Worm (Caenorhabditis elegans) whole organism, late embryonic: ENCODE results near the gene cyp-34A1.

Source experiments
- C08G9.2 ChIP-seq: sonication (generic microtip); optimal IDR thresholded peaks from 2 replicates; lab custom pipeline; 2016; ENCODE audit warnings: mild to moderate bottlenecking, missing genetic modification characterization, moderate library complexity, missing compliant biosample characterization
- K02D7.2 ChIP-seq: sonication (generic microtip); optimal IDR thresholded peaks from 2 replicates; lab custom pipeline; 2017; ENCODE audit warnings: mild to moderate bottlenecking, missing genetic modification characterization, missing compliant biosample characterization
- ama-1 ChIP-seq: fragments of 150-350 bp; optimal IDR thresholded peaks from 2 replicates; lab custom pipeline; 2014
- ceh-14 ChIP-seq: sonication (generic microtip); optimal IDR thresholded peaks from 2 replicates; lab custom pipeline; 2016; ENCODE audit warnings: missing genotype, missing genetic modification characterization, missing compliant biosample characterization
- ceh-18 ChIP-seq: sonication (generic microtip); optimal IDR thresholded peaks from 2 replicates; lab custom pipeline; 2016; ENCODE audit warnings: missing genetic modification characterization, missing compliant biosample characterization
- ceh-19 ChIP-seq: fragments of 200-800 bp; sonication (Bioruptor generic); optimal IDR thresholded peaks from 2 replicates; lab custom pipeline; 2018; ENCODE audit warnings: mild to moderate bottlenecking, missing genetic modification characterization, missing compliant biosample characterization
- ceh-22 ChIP-seq: sonication (generic microtip); optimal IDR thresholded peaks from 2 replicates; lab custom pipeline; 2017; ENCODE audit warnings: missing biosample characterization, missing genetic modification characterization
- ceh-24 ChIP-seq: sonication (generic microtip); optimal IDR thresholded peaks from 2 replicates; lab custom pipeline; 2016; ENCODE audit warnings: mild to moderate bottlenecking, missing genetic modification characterization, missing compliant biosample characterization
- ceh-30 ChIP-seq: fragments of 150-350 bp; optimal IDR thresholded peaks from 2 replicates; lab custom pipeline; 2014; ENCODE audit warnings: missing biosample characterization, missing genetic modification characterization
- ceh-34 ChIP-seq: sonication (generic microtip); optimal IDR thresholded peaks from 2 replicates; lab custom pipeline; 2016; ENCODE audit warnings: mild to moderate bottlenecking, missing genetic modification characterization, missing compliant biosample characterization
- ceh-45 ChIP-seq: fragments of 200-800 bp; sonication (Bioruptor generic); IDR thresholded peaks from 2 replicates; pipeline ENCODE4 v1.3.6; 2022; ENCODE audit warnings: missing genetic modification reagents, missing genetic modification characterization, missing compliant biosample characterization
- ceh-48 ChIP-seq: sonication (generic microtip); optimal IDR thresholded peaks from 2 replicates; lab custom pipeline; 2016; ENCODE audit warnings: missing genetic modification characterization, inconsistent platforms, missing compliant biosample characterization
- ceh-6 ChIP-seq: fragments of 200-800 bp; sonication (Bioruptor generic); optimal IDR thresholded peaks from 2 replicates; lab custom pipeline; 2018; ENCODE audit warnings: mild to moderate bottlenecking, missing genetic modification characterization, missing compliant biosample characterization
- dmd-4 ChIP-seq: sonication (generic microtip); optimal IDR thresholded peaks from 2 replicates; lab custom pipeline; 2016; ENCODE audit warnings: borderline replicate concordance, missing genetic modification characterization, missing compliant biosample characterization
- elt-4 ChIP-seq: sonication (generic microtip); optimal IDR thresholded peaks from 2 replicates; lab custom pipeline; 2016; ENCODE audit warnings: missing genetic modification characterization, missing compliant biosample characterization
- eyg-1 ChIP-seq: sonication (generic microtip); optimal IDR thresholded peaks from 2 replicates; lab custom pipeline; 2016; ENCODE audit warnings: missing genotype, missing genetic modification characterization, missing compliant biosample characterization
- hlh-13 ChIP-seq: fragments of 200-800 bp; sonication (Bioruptor generic); optimal IDR thresholded peaks from 2 replicates; lab custom pipeline; 2018; ENCODE audit warnings: mild to moderate bottlenecking, missing genetic modification characterization, missing compliant biosample characterization
- hlh-30 ChIP-seq: sonication (generic microtip); optimal IDR thresholded peaks from 2 replicates; lab custom pipeline; 2017; ENCODE audit warnings: antibody characterized with exemption, missing genetic modification characterization, missing compliant biosample characterization; ENCODE audit not compliant: insufficient read depth
- hlh-6 ChIP-seq: sonication (generic microtip); optimal IDR thresholded peaks from 2 replicates; lab custom pipeline; 2016; ENCODE audit warnings: missing genotype, missing genetic modification characterization, missing compliant biosample characterization
- nfya-1 ChIP-seq: sonication (generic microtip); optimal IDR thresholded peaks from 2 replicates; lab custom pipeline; 2017; ENCODE audit warnings: missing genetic modification characterization, mild to moderate bottlenecking, missing compliant biosample characterization, antibody characterized with exemption, moderate library complexity
- odd-2 ChIP-seq: sonication (generic microtip); optimal IDR thresholded peaks from 2 replicates; lab custom pipeline; 2017; ENCODE audit warnings: antibody characterized with exemption, mild to moderate bottlenecking, missing genetic modification characterization, missing compliant biosample characterization
- pag-3 ChIP-seq: sonication (generic microtip); optimal IDR thresholded peaks from 2 replicates; lab custom pipeline; 2016; ENCODE audit warnings: missing compliant biosample characterization, missing genetic modification characterization, borderline replicate concordance
- pat-9 ChIP-seq: fragments of 200-800 bp; sonication (Bioruptor generic); optimal IDR thresholded peaks from 2 replicates; lab custom pipeline; 2018; ENCODE audit warnings: mild to moderate bottlenecking, missing genetic modification characterization, moderate library complexity, missing compliant biosample characterization
- pha-2 ChIP-seq: sonication (generic microtip); optimal IDR thresholded peaks from 2 replicates; lab custom pipeline; 2017; ENCODE audit warnings: mild to moderate bottlenecking, missing genetic modification characterization, missing compliant biosample characterization
- pros-1 ChIP-seq: fragments of 150-350 bp; optimal IDR thresholded peaks from 2 replicates; lab custom pipeline; 2014; ENCODE audit warnings: missing biosample characterization, missing genetic modification reagents, missing genetic modification characterization
- ref-2 ChIP-seq: sonication (generic microtip); optimal IDR thresholded peaks from 2 replicates; lab custom pipeline; 2016; ENCODE audit warnings: missing genetic modification characterization, missing compliant biosample characterization
- rnt-1 ChIP-seq: sonication (generic microtip); optimal IDR thresholded peaks from 2 replicates; lab custom pipeline; 2016; ENCODE audit warnings: missing genetic modification characterization, missing compliant biosample characterization
- sdc-2 ChIP-seq: sonication (generic microtip); optimal IDR thresholded peaks from 2 replicates; lab custom pipeline; 2016; ENCODE audit warnings: missing genotype, missing genetic modification characterization, missing compliant biosample characterization
- sox-4 ChIP-seq: sonication (generic microtip); optimal IDR thresholded peaks from 2 replicates; lab custom pipeline; 2017; ENCODE audit warnings: mild to moderate bottlenecking, missing genetic modification characterization, inconsistent platforms, missing compliant biosample characterization
- tbx-2 ChIP-seq: sonication (generic microtip); optimal IDR thresholded peaks from 2 replicates; lab custom pipeline; 2016; ENCODE audit warnings: missing genetic modification characterization, missing compliant biosample characterization
- tbx-7 ChIP-seq: sonication (generic microtip); optimal IDR thresholded peaks from 2 replicates; lab custom pipeline; 2016; ENCODE audit warnings: missing genotype, missing genetic modification characterization, missing compliant biosample characterization
- ttx-3 ChIP-seq: sonication (generic microtip); optimal IDR thresholded peaks from 2 replicates; lab custom pipeline; 2016; ENCODE audit warnings: missing genetic modification reagents, missing genetic modification characterization, missing compliant biosample characterization
- unc-42 ChIP-seq: sonication (generic microtip); optimal IDR thresholded peaks from 2 replicates; lab custom pipeline; 2016; ENCODE audit warnings: missing genotype, missing genetic modification characterization, missing compliant biosample characterization
- zip-5 ChIP-seq: sonication (generic microtip); optimal IDR thresholded peaks from 2 replicates; lab custom pipeline; 2016; ENCODE audit warnings: missing genetic modification characterization, missing compliant biosample characterization
- ztf-16 ChIP-seq: sonication (generic microtip); optimal IDR thresholded peaks from 2 replicates; lab custom pipeline; 2017; ENCODE audit warnings: missing genetic modification characterization, missing compliant biosample characterization

cyp-34A1 gene

ce11 chrV:15287856-15288255, at the start of gene cyp-34A1:
cyp-34A1 (minus strand) TSS chrV:15287956.
- no peak for TF ChIP-seq ceh-24 (tag; lab: Kevin White, UChicago)
- no peak for TF ChIP-seq ceh-34
- no peak for TF ChIP-seq ceh-22 (tag; lab: Kevin White, UChicago)
- TF ChIP-seq elt-4 (tag; lab: Kevin White, UChicago): no peak
- no peak for TF ChIP-seq ceh-14 (tag; lab: Kevin White, UChicago)
- TF ChIP-seq pat-9 (tag; lab: Kevin White, UChicago): no peak
- no peak for TF ChIP-seq eyg-1 (tag; lab: Kevin White, UChicago)
- no peak for TF ChIP-seq ztf-16 (tag; lab: Kevin White, UChicago)
- no peak for TF ChIP-seq unc-42
- no peak for TF ChIP-seq tbx-2
- no peak for TF ChIP-seq nfya-1 (tag; lab: Kevin White, UChicago)
- no peak for TF ChIP-seq ceh-18 (tag; lab: Kevin White, UChicago)

DNA sequence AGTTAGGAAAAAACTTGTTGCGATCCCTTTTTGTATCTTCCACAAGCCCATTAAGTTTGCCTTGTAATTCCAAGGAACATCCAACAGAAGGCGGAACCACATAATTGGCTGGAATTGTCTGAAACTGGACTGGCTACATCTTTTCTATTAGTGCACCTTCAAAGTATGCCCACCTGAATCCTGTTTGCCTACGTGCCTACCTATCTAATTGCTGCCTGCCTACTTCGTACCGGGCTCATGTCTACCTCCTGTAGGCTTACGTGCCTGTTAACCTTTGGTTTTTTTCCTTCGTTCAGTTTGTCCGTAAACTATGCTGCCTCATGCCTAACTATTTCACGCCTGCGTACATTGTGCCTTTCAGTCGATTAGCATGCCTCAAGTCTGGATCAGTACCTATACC, 49.6 kb upstream of the cyp-34A1 start, which contains the start of gene wrt-7:
wrt-7 (minus strand) TSS at position 101 of the 400 bp plus-strand sequence.
- no peak for TF ChIP-seq C08G9.2 (tag; lab: Kevin White, UChicago)
- no peak for TF ChIP-seq ceh-19 (GFP tag; lab: Kevin White, UChicago)

DNA sequence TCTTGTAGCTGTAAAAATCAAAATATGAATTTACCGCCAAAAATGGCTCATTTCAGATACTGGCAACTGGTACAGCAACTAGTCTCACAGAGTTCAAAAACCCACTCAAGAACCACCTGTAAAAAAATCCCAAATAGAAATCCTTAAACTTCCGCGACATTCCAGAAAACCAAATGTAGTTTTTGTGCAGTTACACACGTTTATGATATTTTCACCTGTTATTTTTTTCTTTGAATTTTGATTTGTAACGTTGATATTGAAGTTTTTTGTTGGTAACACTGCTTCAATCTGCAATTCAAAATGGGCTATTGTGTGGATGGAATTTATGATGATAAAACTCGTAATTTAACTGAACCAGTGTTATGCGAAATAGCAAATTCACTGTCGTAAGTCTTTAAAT, 45.1 kb upstream of the cyp-34A1 start, which contains the start of gene srw-113:
srw-113 (plus strand) TSS at position 301 of the 400 bp plus-strand sequence.
- no peak for TF ChIP-seq K02D7.2 (tag; lab: Kevin White, UChicago)
- TF ChIP-seq pag-3 (tag; lab: Kevin White, UChicago): no peak
- no peak for TF ChIP-seq zip-5
- no peak for TF ChIP-seq tbx-7 (tag; lab: Kevin White, UChicago)
- TF ChIP-seq ceh-18 (tag; lab: Kevin White, UChicago): no peak
- TF ChIP-seq, all 69 proteins: peak for 0

ce11 chrV:15330314-15330713, 42.6 kb upstream of the cyp-34A1 start, which contains the start of gene srh-295:
srh-295 (plus strand) TSS chrV:15330614.
- no peak for TF ChIP-seq pros-1 (tag; lab: Kevin White, UChicago)
- no peak for TF ChIP-seq elt-4 (tag; lab: Kevin White, UChicago)
- no peak for TF ChIP-seq ceh-24 (tag; lab: Kevin White, UChicago)
- TF ChIP-seq dmd-4: no peak
- TF ChIP-seq ref-2 (tag; lab: Kevin White, UChicago): no peak
- TF ChIP-seq hlh-6 (tag; lab: Kevin White, UChicago): no peak
- TF ChIP-seq ama-1 (lab: Kevin White, UChicago): no peak

DNA sequence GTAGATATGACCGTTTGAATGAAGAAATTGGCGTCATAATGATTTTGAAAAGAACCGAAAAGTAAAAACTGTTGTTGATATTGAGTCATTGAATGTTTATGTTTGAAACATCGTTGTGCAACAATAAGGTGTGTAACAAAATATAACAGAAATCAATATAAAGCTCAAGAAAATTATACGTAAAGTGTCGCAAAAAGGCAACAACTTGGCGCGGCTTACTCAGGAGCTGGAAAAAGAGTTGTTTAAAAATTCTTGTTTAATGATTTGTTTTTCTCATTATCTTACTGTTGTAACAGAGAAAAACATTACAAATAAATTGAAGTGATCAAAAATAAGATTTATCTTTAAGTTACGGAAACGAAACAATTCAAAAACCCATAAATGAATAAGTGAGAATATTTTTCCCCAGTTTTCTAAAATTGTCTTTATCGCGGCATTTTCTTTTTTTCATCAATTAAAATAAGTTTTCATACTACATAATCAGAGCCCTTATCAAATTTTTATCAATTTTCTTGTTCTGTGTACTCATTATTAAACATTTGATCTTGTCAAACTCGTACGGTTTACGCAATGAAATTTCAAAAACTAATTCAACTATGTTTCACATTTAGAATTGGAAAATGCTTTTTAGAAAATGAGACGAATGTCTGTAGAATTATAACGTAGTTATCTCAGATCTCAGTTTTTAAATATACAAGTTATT, 40.1 kb upstream of the cyp-34A1 start, which contains the start of gene ZK1037.6:
ZK1037.6 (minus strand) TSS at position 51 of the 703 bp plus-strand sequence.
- no peak for TF ChIP-seq sdc-2 (tag; lab: Kevin White, UChicago)
- no peak for TF ChIP-seq rnt-1
- no peak for TF ChIP-seq elt-4 (tag; lab: Kevin White, UChicago)
- no peak for TF ChIP-seq odd-2
- TF ChIP-seq ceh-48 (tag; lab: Kevin White, UChicago): no peak
- no peak for TF ChIP-seq ceh-45
- TF ChIP-seq hlh-30 (tag; lab: Kevin White, UChicago): no peak
- no peak for TF ChIP-seq hlh-13 (GFP tag; lab: Kevin White, UChicago)
- TF ChIP-seq ceh-30 (tag; lab: Kevin White, UChicago): no peak
- no peak for TF ChIP-seq ceh-14 (tag; lab: Kevin White, UChicago)
- TF ChIP-seq hlh-6 (tag; lab: Kevin White, UChicago): no peak
- TF ChIP-seq pha-2: no peak
- TF ChIP-seq ztf-16 (tag; lab: Kevin White, UChicago): no peak
- TF ChIP-seq ceh-6 (GFP tag; lab: Kevin White, UChicago): no peak
- TF ChIP-seq ttx-3 (tag; lab: Kevin White, UChicago): no peak
- no peak for TF ChIP-seq ama-1 (lab: Kevin White, UChicago)
- TF ChIP-seq sox-4 (tag; lab: Kevin White, UChicago): no peak
- no peak for TF ChIP-seq K02D7.2 (tag; lab: Kevin White, UChicago)
- TF ChIP-seq, all 69 proteins: peak for 0
